Fruit fly (Drosophila melanogaster) whole organism, prepupa: Measurements from ENCODE around the gene CG6066.

Source experiments
- CG4318 ChIP-seq: fragments of 200-800 bp; sonication (Bioruptor generic); optimal IDR thresholded peaks from 3 replicates; lab custom pipeline; 2017; ENCODE audit warnings: missing biosample characterization, mild to moderate bottlenecking, missing genetic modification characterization
- achi ChIP-seq: fragments of 200-800 bp; sonication (Bioruptor generic); optimal IDR thresholded peaks from 3 replicates; lab custom pipeline; 2016; ENCODE audit warnings: missing biosample characterization, missing genetic modification characterization

- TF ChIP-seq achi (GFP tag; lab: Kevin White, UChicago), result no peak
- no peak for TF ChIP-seq CG4318 (GFP tag; lab: Kevin White, UChicago)
Observed at dm6 chr3R:27130551-27131161, 14.1 kb upstream of the CG6066 start.
